Worm (Caenorhabditis elegans) whole organism, mixed stage, embryonic: Measurements from ENCODE around the gene cnnm-3.

ENCODE experiments used
- elt-1 ChIP-seq: sonication (generic microtip); optimal IDR thresholded peaks from 2 replicates; lab custom pipeline; 2017; ENCODE audit warnings: missing genetic modification characterization, mild to moderate bottlenecking, missing compliant biosample characterization, antibody characterized with exemption, moderate library complexity, borderline replicate concordance; ENCODE audit not compliant: insufficient read depth
- mep-1 ChIP-seq: fragments of 150-350 bp; optimal IDR thresholded peaks from 2 replicates; lab custom pipeline; 2017; ENCODE audit warnings: missing biosample characterization, missing genetic modification reagents, missing genetic modification characterization, inconsistent platforms
- nhr-76 ChIP-seq: sonication (generic microtip); optimal IDR thresholded peaks from 2 replicates; lab custom pipeline; 2017; ENCODE audit warnings: missing biosample characterization, missing genetic modification characterization
- snpc-4 ChIP-seq: fragments of 150-350 bp; optimal IDR thresholded peaks from 2 replicates; lab custom pipeline; 2014; ENCODE audit warnings: missing biosample characterization, missing genetic modification characterization
- unc-39 ChIP-seq: fragments of 150-350 bp; optimal IDR thresholded peaks from 2 replicates; lab custom pipeline; 2014; ENCODE audit warnings: missing biosample characterization, missing genetic modification characterization

DNA sequence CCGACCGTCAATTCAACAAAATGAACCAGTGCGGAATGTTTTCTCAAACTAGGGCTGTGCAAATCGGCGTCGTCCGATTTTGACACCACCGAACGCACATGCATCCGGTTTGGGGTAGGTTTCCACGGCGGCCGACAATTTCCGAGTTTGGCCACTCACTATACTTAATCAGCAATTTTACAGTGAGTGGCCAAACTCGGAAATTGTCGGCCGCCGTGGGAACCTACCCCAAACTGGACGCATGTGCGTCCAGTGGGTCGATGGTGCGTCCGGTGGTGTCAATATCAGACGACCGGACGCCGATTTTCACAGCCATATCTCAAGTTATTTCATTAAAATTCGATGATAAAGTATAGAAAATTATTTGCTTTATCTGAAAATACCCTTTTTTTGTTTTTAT is 55.5 kb downstream of the cnnm-3 start:
- TF ChIP-seq nhr-76: no peak
- no peak for TF ChIP-seq mep-1 (tag; lab: Kevin White, UChicago)
- TF ChIP-seq snpc-4: no peak
- no peak for TF ChIP-seq unc-39 (tag; lab: Kevin White, UChicago)
- TF ChIP-seq elt-1 (tag; lab: Kevin White, UChicago): no peak
